Worm (Caenorhabditis elegans): ENCODE measurements around the gene hpo-34.

- no peak for TF ChIP-seq T22C8.4 (GFP tag; IDR thresholded peaks at IDR 0.05)
- TF ChIP-seq cog-1 (tag; optimal IDR thresholded peaks at IDR 0.05) = no peak
- no peak for TF ChIP-seq ztf-29 (GFP tag; IDR thresholded peaks at IDR 0.05)
These were observed 47.0 kb downstream of the hpo-34 start for ce11 chrX:11471893-11472292.

Data from whole organism, midembryonic.